Worm (Caenorhabditis elegans) whole organism, late embryonic: ENCODE measurements around the gene T23B5.4.

Source experiments
- F13H6.1 ChIP-seq: sonication (generic microtip); optimal IDR thresholded peaks from 2 replicates; lab custom pipeline; 2016; ENCODE audit warnings: missing genetic modification characterization, missing compliant biosample characterization
- ama-1 ChIP-seq: fragments of 150-350 bp; optimal IDR thresholded peaks from 2 replicates; lab custom pipeline; 2014
- ceh-9 ChIP-seq: sonication (generic microtip); optimal IDR thresholded peaks from 2 replicates; lab custom pipeline; 2016; ENCODE audit warnings: mild to moderate bottlenecking, missing genetic modification characterization, inconsistent platforms, missing compliant biosample characterization
- elt-2 ChIP-seq: sonication (generic microtip); optimal IDR thresholded peaks from 2 replicates; lab custom pipeline; 2016; ENCODE audit warnings: missing genetic modification reagents, missing genetic modification characterization, missing compliant biosample characterization
- hlh-6 ChIP-seq: sonication (generic microtip); optimal IDR thresholded peaks from 2 replicates; lab custom pipeline; 2016; ENCODE audit warnings: missing genotype, missing genetic modification characterization, missing compliant biosample characterization
- lim-6 ChIP-seq: sonication (generic microtip); optimal IDR thresholded peaks from 2 replicates; lab custom pipeline; 2016; ENCODE audit warnings: missing genetic modification characterization, missing compliant biosample characterization
- mec-3 ChIP-seq: sonication (generic microtip); optimal IDR thresholded peaks from 2 replicates; lab custom pipeline; 2016; ENCODE audit warnings: borderline replicate concordance, missing genetic modification characterization, missing compliant biosample characterization
- pax-1 ChIP-seq: fragments of 150-350 bp; optimal IDR thresholded peaks from 2 replicates; lab custom pipeline; 2014; ENCODE audit warnings: missing biosample characterization, missing genetic modification characterization
- pqm-1 ChIP-seq: sonication (generic microtip); optimal IDR thresholded peaks from 2 replicates; lab custom pipeline; 2016; ENCODE audit warnings: missing genetic modification characterization, missing compliant biosample characterization
- sdc-2 ChIP-seq: sonication (generic microtip); optimal IDR thresholded peaks from 2 replicates; lab custom pipeline; 2016; ENCODE audit warnings: missing genotype, missing genetic modification characterization, missing compliant biosample characterization
- tbx-2 ChIP-seq: sonication (generic microtip); optimal IDR thresholded peaks from 2 replicates; lab custom pipeline; 2016; ENCODE audit warnings: missing genetic modification characterization, missing compliant biosample characterization
- ztf-16 ChIP-seq: sonication (generic microtip); optimal IDR thresholded peaks from 2 replicates; lab custom pipeline; 2017; ENCODE audit warnings: missing genetic modification characterization, missing compliant biosample characterization

DNA sequence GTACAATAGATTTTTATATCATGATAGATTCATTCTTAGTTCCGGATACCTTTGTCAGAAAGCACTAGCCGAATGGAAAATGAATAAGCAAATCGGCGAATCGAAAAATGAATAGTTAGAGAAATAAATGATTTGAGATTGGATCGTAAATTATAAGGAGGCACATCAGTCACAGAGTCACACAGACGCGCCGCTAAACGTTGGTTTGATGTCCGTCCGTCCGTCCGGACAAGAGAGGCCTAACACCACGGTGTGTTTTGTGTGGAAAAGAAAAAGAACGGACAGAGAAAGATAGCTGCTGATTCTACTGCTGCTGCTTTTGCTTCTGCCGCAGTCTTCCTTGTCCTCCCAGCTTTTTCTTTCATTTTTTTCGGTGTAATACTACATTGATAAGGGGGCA lies 26.1 kb downstream of the T23B5.4 start:
- TF ChIP-seq sdc-2 (tag; lab: Kevin White, UChicago): no peak
- no peak for TF ChIP-seq ztf-16
- no peak for TF ChIP-seq pqm-1 (tag; lab: Kevin White, UChicago)
- TF ChIP-seq ceh-9: no peak
- TF ChIP-seq pax-1 (tag; lab: Kevin White, UChicago): no peak
- no peak for TF ChIP-seq ama-1 (lab: Kevin White, UChicago)
- TF ChIP-seq hlh-6 (tag; lab: Kevin White, UChicago): no peak
- TF ChIP-seq mec-3: no peak
- TF ChIP-seq lim-6 (tag; lab: Kevin White, UChicago): no peak
- TF ChIP-seq F13H6.1: no peak
- no peak for TF ChIP-seq tbx-2
- no peak for TF ChIP-seq elt-2 (tag; lab: Kevin White, UChicago)
